Fruit fly (Drosophila melanogaster) whole organism, adult: ENCODE measurements around the gene CG32643.

Source experiments
- CG33017 ChIP-seq: fragments of 200-800 bp; sonication (Bioruptor generic); optimal IDR thresholded peaks from 2 replicates; lab custom pipeline; 2018; ENCODE audit warnings: missing biosample characterization, mild to moderate bottlenecking, missing genetic modification characterization, moderate library complexity
- CG5204 ChIP-seq: fragments of 200-800 bp; sonication (Bioruptor generic); optimal IDR thresholded peaks from 2 replicates; lab custom pipeline; 2016; ENCODE audit warnings: missing biosample characterization, missing genetic modification characterization
- CG7045 ChIP-seq: fragments of 200-800 bp; sonication (Bioruptor generic); optimal IDR thresholded peaks from 2 replicates; lab custom pipeline; 2017; ENCODE audit warnings: missing biosample characterization, mild to moderate bottlenecking, missing genetic modification characterization
- CG7101 ChIP-seq: fragments of 200-800 bp; sonication (Bioruptor generic); optimal IDR thresholded peaks from 2 replicates; lab custom pipeline; 2018; ENCODE audit warnings: missing biosample characterization, mild to moderate bottlenecking, missing genetic modification characterization, moderate library complexity
- Mnt ChIP-seq: fragments of 200-800 bp; sonication (Bioruptor generic); optimal IDR thresholded peaks from 2 replicates; lab custom pipeline; 2016; ENCODE audit warnings: missing biosample characterization, mild to moderate bottlenecking, missing genetic modification characterization
- bab1 ChIP-seq: fragments of 200-800 bp; sonication (Bioruptor generic); optimal IDR thresholded peaks from 3 replicates; lab custom pipeline; 2019; ENCODE audit warnings: missing biosample characterization, mild to moderate bottlenecking, missing genetic modification characterization, moderate library complexity
- cnc ChIP-seq, 2 experiments: fragments of >200 bp; optimal IDR thresholded peaks; 2 replicates each; lab custom pipeline; 2017
- pad ChIP-seq: fragments of 200-800 bp; sonication (Bioruptor generic); optimal IDR thresholded peaks from 3 replicates; lab custom pipeline; 2017; ENCODE audit warnings: missing biosample characterization, missing genetic modification characterization, mild to moderate bottlenecking, moderate library complexity, missing genetic modification reagents
- toe ChIP-seq: fragments of 200-800 bp; sonication (Bioruptor generic); optimal IDR thresholded peaks from 2 replicates; lab custom pipeline; 2016; ENCODE audit warnings: missing biosample characterization, missing genetic modification characterization

- TF ChIP-seq CG5204 (GFP tag; lab: Kevin White, UChicago) (no peak), pad (GFP tag; lab: Kevin White, UChicago) (no peak), bab1 (GFP tag; lab: Kevin White, UChicago) (no peak), Mnt (GFP tag; lab: Kevin White, UChicago) (no peak), CG7101 (tag; lab: Kevin White, UChicago) (no peak), CG33017 (tag; lab: Kevin White, UChicago) (no peak), cnc (optimal IDR thresholded peaks at IDR 0.05; lab: Kevin White, UChicago) (no peak), toe (no peak), CG7045 (no peak)
Measured at dm6 chrX:12939951-12940350, 44.4 kb upstream of the CG32643 start.
